Worm (Caenorhabditis elegans) whole organism, L1 larva: ENCODE measurements around the gene srh-1.

ENCODE experiments used
- nhr-11 ChIP-seq: fragments of 150-350 bp; optimal IDR thresholded peaks from 2 replicates; lab custom pipeline; 2014; ENCODE audit warnings: missing biosample characterization, missing genetic modification characterization
- unc-130 ChIP-seq: fragments of 150-350 bp; optimal IDR thresholded peaks from 2 replicates; lab custom pipeline; 2017; ENCODE audit warnings: missing biosample characterization, missing genetic modification characterization, inconsistent platforms
- ztf-11 ChIP-seq, 2 experiments: sonication (generic microtip); optimal IDR thresholded peaks; 2 replicates each; lab custom pipeline; 2016 to 2017; ENCODE audit warnings: missing genetic modification characterization in 2 of 2, missing biosample characterization in 1 of 2, missing compliant biosample characterization in 1 of 2

DNA sequence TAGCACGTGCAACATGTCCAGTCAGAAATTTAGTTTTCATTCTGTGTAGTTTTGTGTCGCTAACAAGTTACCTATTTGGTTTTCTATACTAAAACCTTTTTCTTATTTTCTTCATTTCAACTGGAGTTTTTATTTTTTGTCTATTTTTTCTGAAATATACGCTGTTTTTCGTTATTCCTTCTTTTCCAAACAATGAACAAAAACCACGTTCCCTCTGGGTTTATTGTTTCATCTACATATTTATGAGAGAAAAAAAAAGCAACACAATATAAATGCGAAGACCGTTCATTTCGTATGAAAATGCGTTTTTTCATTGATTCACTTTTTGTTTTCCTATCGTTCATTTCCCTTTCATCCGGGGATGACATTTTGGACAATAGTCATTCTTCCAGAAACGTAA lies 6.3 kb upstream of the srh-1 start, which contains the start of gene T11F9.22:
- TF ChIP-seq nhr-11 (tag; lab: Kevin White, UChicago) (no peak), ztf-11 (tag; optimal IDR thresholded peaks at IDR 0.05; lab: Kevin White, UChicago) (no peak), unc-130 (tag; lab: Kevin White, UChicago) (no peak)
